Worm (Caenorhabditis elegans): ENCODE results near the gene xdh-1.

ce11 chrIV:14377850-14378249, 34.8 kb downstream of the xdh-1 start:
- no peak for TF ChIP-seq unc-62 (GFP tag; optimal IDR thresholded peaks at IDR 0.05)
- no peak for TF ChIP-seq nfyb-1 (GFP tag; IDR thresholded peaks at IDR 0.05)
- TF ChIP-seq madf-8 (GFP tag; conservative IDR thresholded peaks at IDR 0.05), result no peak
